Comparison of ENCODE assay signal across 3 worm cellular contexts in the genomic region with DNA sequence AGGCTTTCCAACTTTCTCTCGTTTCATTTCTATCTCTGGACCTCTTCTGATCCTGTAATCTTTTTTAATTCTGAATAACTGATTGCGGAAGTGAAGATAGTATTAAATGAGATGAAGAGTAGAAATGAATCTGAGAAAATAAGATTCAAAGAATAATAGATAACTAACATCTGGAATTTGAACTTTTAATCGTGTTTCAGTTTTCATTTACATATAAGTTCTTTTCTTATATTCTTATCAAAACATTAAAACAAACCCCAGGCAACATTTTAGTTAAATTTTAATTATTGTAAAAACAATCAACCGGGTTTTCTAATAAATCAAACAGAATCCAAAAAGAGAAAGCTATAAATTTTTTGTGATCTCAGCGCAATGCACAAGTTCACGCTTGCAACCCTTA.
TF ChIP-seq lines count a peak whose summit lies in the region.

No protein-coding gene starts in this region.

TF ChIP-seq in whole organism, L1 larva, 84 proteins besides CTCF, POLR2A, EP300 and RAD21:
- no peak for TF ChIP-seq C04F5.9 (tag; optimal IDR thresholded peaks at IDR 0.05; lab: Kevin White, UChicago)
- TF ChIP-seq efl-1 (optimal IDR thresholded peaks at IDR 0.05; lab: Kevin White, UChicago): no peak
- TF ChIP-seq efl-1 (GFP tag; optimal IDR thresholded peaks at IDR 0.05 in 1 of 2; lab: Kevin White, UChicago): peak in 1 of 2 experiments; percentile 62
- TF ChIP-seq blmp-1 (tag; optimal IDR thresholded peaks at IDR 0.05; lab: Kevin White, UChicago): peak; percentile 86

TF ChIP-seq in whole organism, L4 larva, 104 proteins besides CTCF, POLR2A, EP300 and RAD21:
- TF ChIP-seq daf-12 (tag; optimal IDR thresholded peaks at IDR 0.05; lab: Kevin White, UChicago) (no peak), aha-1 (tag; lab: Kevin White, UChicago) (peak; percentile 92)

TF ChIP-seq in whole organism, mixed stage, embryonic, 35 proteins besides CTCF, POLR2A, EP300 and RAD21:
- TF ChIP-seq zip-8 (tag; optimal IDR thresholded peaks at IDR 0.05; lab: Kevin White, UChicago): no peak
- TF ChIP-seq nhr-12 (tag; optimal IDR thresholded peaks at IDR 0.05; lab: Kevin White, UChicago): no peak
- no peak for TF ChIP-seq drap-1 (GFP tag; optimal IDR thresholded peaks at IDR 0.05; lab: Kevin White, UChicago)
- TF ChIP-seq ham-2 (GFP tag; optimal IDR thresholded peaks at IDR 0.05; lab: Kevin White, UChicago): peak; percentile 37
- TF ChIP-seq mep-1 (tag; optimal IDR thresholded peaks at IDR 0.05; lab: Kevin White, UChicago): no peak
- TF ChIP-seq ceh-83 (GFP tag; optimal IDR thresholded peaks at IDR 0.05; lab: Kevin White, UChicago): no peak
- TF ChIP-seq nhr-28 (tag; optimal IDR thresholded peaks at IDR 0.05; lab: Kevin White, UChicago): no peak
- TF ChIP-seq bed-3 (GFP tag; optimal IDR thresholded peaks at IDR 0.05; lab: Kevin White, UChicago): no peak
- no peak for TF ChIP-seq nhr-2 (tag; optimal IDR thresholded peaks at IDR 0.05; lab: Kevin White, UChicago)
- TF ChIP-seq elt-1 (tag; optimal IDR thresholded peaks at IDR 0.05; lab: Kevin White, UChicago; ENCODE audit: borderline replicate concordance, insufficient read depth): no peak
- TF ChIP-seq blmp-1 (tag; optimal IDR thresholded peaks at IDR 0.05; lab: Kevin White, UChicago): peak; percentile 1
- TF ChIP-seq unc-120 (tag; optimal IDR thresholded peaks at IDR 0.05; lab: Kevin White, UChicago; ENCODE audit: poor library complexity, severe bottlenecking): no peak
- TF ChIP-seq mab-5 (tag; optimal IDR thresholded peaks at IDR 0.05; lab: Kevin White, UChicago): no peak
- TF ChIP-seq ceh-43 (GFP tag; optimal IDR thresholded peaks at IDR 0.05; lab: Kevin White, UChicago): no peak

Comparison
In these comparisons a context has a peak if more than half of its experiments do, and no peak if none do; other contexts are left out.
1. Of the 29 proteins assayed by ChIP-seq in both whole organism, L4 larva and whole organism, L1 larva: peak only in whole organism, L4 larva: aha-1; only in whole organism, L1 larva: none; in both: none; in neither: 28.